Fruit fly (Drosophila melanogaster): ENCODE data around the gene tant.
A peak's percentile ranks its signal among the peaks of the same experiment; 100 is the strongest.

tant gene

dm6 chr3L:6054803-6055202 is at the start of gene tant:
TSS of gene tant (plus strand) at chr3L:6055136.
- TF ChIP-seq sage (GFP tag; optimal IDR thresholded peaks at IDR 0.05) (no peak), Sp1 (GFP tag; optimal IDR thresholded peaks at IDR 0.05) (no peak), Hr83 (GFP tag; optimal IDR thresholded peaks at IDR 0.05; ENCODE audit: poor library complexity, severe bottlenecking) (peak; percentile 27), Dfd (GFP tag; optimal IDR thresholded peaks at IDR 0.05) (no peak), psq (GFP tag; optimal IDR thresholded peaks at IDR 0.05) (no peak), h (GFP tag; optimal IDR thresholded peaks at IDR 0.05) (peak; percentile 5), dmrt93B (GFP tag; optimal IDR thresholded peaks at IDR 0.05) (peak; percentile 14), brk (GFP tag; optimal IDR thresholded peaks at IDR 0.05) (no peak), Rel (GFP tag; optimal IDR thresholded peaks at IDR 0.05) (no peak), Rel (tag; optimal IDR thresholded peaks at IDR 0.05) (peak; percentile 25), Myc (optimal IDR thresholded peaks at IDR 0.05) (peak; percentile 46)

dm6 chr3L:6010921-6011320 is 44.0 kb upstream of the tant start, which contains the start of gene alphaKap4:
TSS of gene alphaKap4 (minus strand) at chr3L:6011021.
- no peak for TF ChIP-seq fru (GFP tag; optimal IDR thresholded peaks at IDR 0.05)
- TF ChIP-seq Hnf4 (GFP tag; optimal IDR thresholded peaks at IDR 0.05): no peak
- no peak for TF ChIP-seq Abd-B (GFP tag; optimal IDR thresholded peaks at IDR 0.05)
- TF ChIP-seq sv (GFP tag; optimal IDR thresholded peaks at IDR 0.05): no peak
- no peak for TF ChIP-seq Dfd (GFP tag; optimal IDR thresholded peaks at IDR 0.05)
- no peak for TF ChIP-seq dl (GFP tag; optimal IDR thresholded peaks at IDR 0.05; ENCODE audit: insufficient read depth in 1 of 2, partially characterized antibody in 2 of 2)
- no peak for TF ChIP-seq sage (GFP tag; optimal IDR thresholded peaks at IDR 0.05)
- TF ChIP-seq dsf (GFP tag; optimal IDR thresholded peaks at IDR 0.05; ENCODE audit: borderline replicate concordance): no peak
- no peak for TF ChIP-seq Jra (GFP tag; optimal IDR thresholded peaks at IDR 0.05)

- no peak for TF ChIP-seq Myc (optimal IDR thresholded peaks at IDR 0.05)
- TF ChIP-seq sage (GFP tag; optimal IDR thresholded peaks at IDR 0.05): no peak
- no peak for TF ChIP-seq Abd-B (GFP tag; optimal IDR thresholded peaks at IDR 0.05)
- TF ChIP-seq woc (GFP tag; optimal IDR thresholded peaks at IDR 0.05): no peak
- TF ChIP-seq Hnf4 (GFP tag; optimal IDR thresholded peaks at IDR 0.05): no peak
- no peak for TF ChIP-seq dsf (GFP tag; optimal IDR thresholded peaks at IDR 0.05; ENCODE audit: borderline replicate concordance)
- TF ChIP-seq CG9705 (GFP tag; optimal IDR thresholded peaks at IDR 0.05): no peak
- TF ChIP-seq Hr78 (GFP tag; optimal IDR thresholded peaks at IDR 0.05): no peak
- TF ChIP-seq pan (optimal IDR thresholded peaks at IDR 0.05): no peak
- TF ChIP-seq GATAd (GFP tag; optimal IDR thresholded peaks at IDR 0.05): no peak
- no peak for TF ChIP-seq Dfd (GFP tag; optimal IDR thresholded peaks at IDR 0.05)
- TF ChIP-seq h (GFP tag; optimal IDR thresholded peaks at IDR 0.05): no peak
- TF ChIP-seq usp (GFP tag; optimal IDR thresholded peaks at IDR 0.05): no peak
- no peak for TF ChIP-seq ey (GFP tag; optimal IDR thresholded peaks at IDR 0.05)
- no peak for TF ChIP-seq Rel (GFP tag; optimal IDR thresholded peaks at IDR 0.05)
- TF ChIP-seq Rel (tag; optimal IDR thresholded peaks at IDR 0.05): no peak
- TF ChIP-seq Dif (GFP tag; optimal IDR thresholded peaks at IDR 0.05; ENCODE audit: partially characterized antibody): no peak
- no peak for TF ChIP-seq foxo (GFP tag; optimal IDR thresholded peaks at IDR 0.05)
- no peak for TF ChIP-seq Vsx2 (GFP tag; optimal IDR thresholded peaks at IDR 0.05; ENCODE audit: partially characterized antibody)
- no peak for TF ChIP-seq Hr83 (GFP tag; optimal IDR thresholded peaks at IDR 0.05; ENCODE audit: poor library complexity, severe bottlenecking)
Measured at dm6 chr3L:6012950-6013349, 42.0 kb upstream of the tant start.

dm6 chr3L:6022142-6022541 is 32.8 kb upstream of the tant start:
- peak in 1 of 2 experiments; percentile 14 for TF ChIP-seq foxo (GFP tag; optimal IDR thresholded peaks at IDR 0.05)
- TF ChIP-seq fru (GFP tag; optimal IDR thresholded peaks at IDR 0.05): peak; percentile 2
- peak; percentile 8 for TF ChIP-seq HLH106 (tag; optimal IDR thresholded peaks at IDR 0.05)
- no peak for TF ChIP-seq Hnf4 (GFP tag; optimal IDR thresholded peaks at IDR 0.05)

dm6 chr3L:6033008-6033407 is 21.9 kb upstream of the tant start:
- no peak for TF ChIP-seq Rel (GFP tag; optimal IDR thresholded peaks at IDR 0.05)
- peak; percentile 86 for TF ChIP-seq Rel (tag; optimal IDR thresholded peaks at IDR 0.05)
- TF ChIP-seq jim (GFP tag; optimal IDR thresholded peaks at IDR 0.05): no peak

- TF ChIP-seq lola (GFP tag; optimal IDR thresholded peaks at IDR 0.05) (no peak), sv (GFP tag; optimal IDR thresholded peaks at IDR 0.05) (no peak), Jra (GFP tag; optimal IDR thresholded peaks at IDR 0.05) (no peak), brk (GFP tag; optimal IDR thresholded peaks at IDR 0.05) (no peak), sage (GFP tag; optimal IDR thresholded peaks at IDR 0.05) (no peak), CG9705 (GFP tag; optimal IDR thresholded peaks at IDR 0.05) (no peak), woc (GFP tag; optimal IDR thresholded peaks at IDR 0.05) (no peak), Vsx2 (GFP tag; optimal IDR thresholded peaks at IDR 0.05; ENCODE audit: partially characterized antibody) (no peak), pan (optimal IDR thresholded peaks at IDR 0.05) (no peak), CrebA (GFP tag; optimal IDR thresholded peaks at IDR 0.05; ENCODE audit: borderline replicate concordance) (no peak), Abd-B (GFP tag; optimal IDR thresholded peaks at IDR 0.05) (no peak), Sp1 (GFP tag; optimal IDR thresholded peaks at IDR 0.05) (no peak), dl (GFP tag; optimal IDR thresholded peaks at IDR 0.05; ENCODE audit: insufficient read depth in 1 of 2, partially characterized antibody in 2 of 2) (no peak), Hnf4 (GFP tag; optimal IDR thresholded peaks at IDR 0.05) (no peak), Hr78 (GFP tag; optimal IDR thresholded peaks at IDR 0.05) (no peak), Rel (GFP tag; optimal IDR thresholded peaks at IDR 0.05) (no peak), Rel (tag; optimal IDR thresholded peaks at IDR 0.05) (no peak), CG32264 (GFP tag; optimal IDR thresholded peaks at IDR 0.05) (no peak)
Measured at dm6 chr3L:6034511-6034910, 20.4 kb upstream of the tant start, which contains the start of gene CG10477. TSS of gene CG10477 (minus strand) at chr3L:6034611.

Measured in whole organism, wandering third instar larva.